Fruit fly (Drosophila melanogaster) whole organism, embryonic: ENCODE data around the gene Arpc3A.

Experiments used
- Asciz ChIP-seq: fragments of 200-800 bp; sonication (Bioruptor generic); optimal IDR thresholded peaks from 2 replicates; lab custom pipeline; 2017; ENCODE audit warnings: missing biosample characterization, mild to moderate bottlenecking, missing genetic modification characterization, missing genetic modification reagents
- B-H2 ChIP-seq: fragments of 200-800 bp; sonication (Bioruptor generic); optimal IDR thresholded peaks from 2 replicates; lab custom pipeline; 2018; ENCODE audit warnings: missing biosample characterization, mild to moderate bottlenecking, missing genetic modification characterization
- CG10979 ChIP-seq: fragments of 200-800 bp; sonication (Bioruptor generic); optimal IDR thresholded peaks from 2 replicates; lab custom pipeline; 2018; ENCODE audit warnings: missing biosample characterization, mild to moderate bottlenecking, missing genetic modification characterization, moderate library complexity
- CG12391 ChIP-seq: fragments of 200-800 bp; sonication (Bioruptor generic); optimal IDR thresholded peaks from 3 replicates; lab custom pipeline; 2018; ENCODE audit warnings: missing biosample characterization, mild to moderate bottlenecking, missing genetic modification characterization, moderate library complexity
- CG13296 ChIP-seq: fragments of 200-800 bp; sonication (Bioruptor generic); optimal IDR thresholded peaks from 3 replicates; lab custom pipeline; 2018; ENCODE audit warnings: missing biosample characterization, mild to moderate bottlenecking, missing genetic modification characterization
- CG17802 ChIP-seq: fragments of 200-800 bp; sonication (Bioruptor generic); optimal IDR thresholded peaks from 2 replicates; lab custom pipeline; 2018; ENCODE audit warnings: missing biosample characterization, mild to moderate bottlenecking, missing genetic modification characterization, moderate library complexity
- CG31388 ChIP-seq: fragments of 200-800 bp; sonication (Bioruptor generic); optimal IDR thresholded peaks from 2 replicates; lab custom pipeline; 2016; ENCODE audit warnings: missing biosample characterization, missing genetic modification characterization
- CG9727 ChIP-seq: fragments of 200-800 bp; sonication (Bioruptor generic); optimal IDR thresholded peaks from 3 replicates; lab custom pipeline; 2017; ENCODE audit warnings: missing biosample characterization, mild to moderate bottlenecking, missing genetic modification characterization
- en ChIP-seq: fragments of 200-800 bp; sonication (Bioruptor generic); optimal IDR thresholded peaks from 2 replicates; lab custom pipeline; 2016; ENCODE audit warnings: missing biosample characterization, missing genetic modification characterization
- psq ChIP-seq: fragments of 200-800 bp; sonication (Bioruptor generic); optimal IDR thresholded peaks from 2 replicates; lab custom pipeline; 2017; ENCODE audit warnings: missing biosample characterization, missing genetic modification characterization
- pum ChIP-seq: fragments of 200-800 bp; sonication (Bioruptor generic); optimal IDR thresholded peaks from 2 replicates; lab custom pipeline; 2016; ENCODE audit warnings: missing biosample characterization, missing genetic modification characterization
- sima ChIP-seq: fragments of 200-800 bp; sonication (Bioruptor generic); optimal IDR thresholded peaks from 2 replicates; lab custom pipeline; 2016; ENCODE audit warnings: missing biosample characterization, missing genetic modification characterization
- tx ChIP-seq: fragments of 200-800 bp; sonication (Bioruptor generic); optimal IDR thresholded peaks from 2 replicates; lab custom pipeline; 2016; ENCODE audit warnings: missing biosample characterization, missing genetic modification characterization
- usp ChIP-seq: fragments of >200 bp; optimal IDR thresholded peaks from 2 replicates; lab custom pipeline; 2017; ENCODE audit warnings: missing biosample characterization, missing genetic modification characterization

DNA sequence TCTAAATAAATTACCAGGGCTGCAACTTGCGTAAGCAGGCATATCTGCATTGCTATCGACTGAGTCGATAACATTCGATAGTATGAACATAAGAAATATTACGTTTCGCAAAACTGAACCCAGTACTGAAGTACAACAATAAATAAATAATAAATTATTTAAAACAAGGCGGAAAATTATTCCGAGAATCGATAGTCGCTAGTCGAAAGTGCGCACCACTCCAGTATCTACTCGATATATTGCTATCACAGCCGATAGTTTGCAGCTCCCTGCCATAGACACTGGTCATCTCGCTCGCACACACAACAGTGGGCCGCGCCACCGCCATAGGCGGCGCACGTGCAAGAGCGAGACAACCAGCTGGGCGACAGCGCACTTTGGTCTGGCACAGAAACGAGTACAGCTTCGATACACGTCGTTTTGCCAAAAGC lies 41.1 kb upstream of the Arpc3A start, which contains the start of gene nsl1:
- no peak for TF ChIP-seq en
- TF ChIP-seq Asciz (GFP tag; lab: Kevin White, UChicago), result no peak
- TF ChIP-seq CG13296 (GFP tag; lab: Kevin White, UChicago), result no peak
- no peak for TF ChIP-seq usp (GFP tag; lab: Kevin White, UChicago)
- no peak for TF ChIP-seq sima (GFP tag; lab: Kevin White, UChicago)
- no peak for TF ChIP-seq CG10979 (tag; lab: Kevin White, UChicago)
- no peak for TF ChIP-seq B-H2 (GFP tag; lab: Kevin White, UChicago)
- peak; percentile 54 for TF ChIP-seq CG12391
- TF ChIP-seq tx (GFP tag; lab: Kevin White, UChicago), result no peak
- no peak for TF ChIP-seq pum (GFP tag; lab: Kevin White, UChicago)
- no peak for TF ChIP-seq psq (GFP tag; lab: Kevin White, UChicago)
- TF ChIP-seq CG9727 (GFP tag; lab: Kevin White, UChicago), result peak; percentile 59
- peak; percentile 75 for TF ChIP-seq CG17802 (tag; lab: Kevin White, UChicago)
- no peak for TF ChIP-seq CG31388 (GFP tag; lab: Kevin White, UChicago)
